Fruit fly (Drosophila melanogaster): ENCODE data around the gene Sulf1.

dm6 chr3R:16353195-16353594 lies 13.8 kb upstream of the Sulf1 start:
- TF ChIP-seq toe (GFP tag; optimal IDR thresholded peaks at IDR 0.05) (no peak), cic (GFP tag; optimal IDR thresholded peaks at IDR 0.05) (no peak), CG1620 (GFP tag; optimal IDR thresholded peaks at IDR 0.05) (no peak)

Data from whole organism, adult.